Worm (Caenorhabditis elegans): Measurements from ENCODE around the gene gpn-1.

- TF ChIP-seq nhr-77 (tag; optimal IDR thresholded peaks at IDR 0.05), result no peak
- no peak for TF ChIP-seq zag-1 (tag; optimal IDR thresholded peaks at IDR 0.05)
- no peak for TF ChIP-seq ceh-16 (tag; optimal IDR thresholded peaks at IDR 0.05)
- no peak for TF ChIP-seq lin-15B (tag; optimal IDR thresholded peaks at IDR 0.05)
- no peak for TF ChIP-seq jun-1 (tag; optimal IDR thresholded peaks at IDR 0.05)
- TF ChIP-seq pqm-1 (tag; optimal IDR thresholded peaks at IDR 0.05), result no peak
- no peak for TF ChIP-seq ceh-82 (tag; optimal IDR thresholded peaks at IDR 0.05)
- no peak for TF ChIP-seq nhr-76 (tag; optimal IDR thresholded peaks at IDR 0.05)
- TF ChIP-seq nhr-28 (tag; optimal IDR thresholded peaks at IDR 0.05), result no peak
- no peak for TF ChIP-seq egl-27 (tag; optimal IDR thresholded peaks at IDR 0.05)
- no peak for TF ChIP-seq elt-3 (tag; optimal IDR thresholded peaks at IDR 0.05)
These were observed 13.4 kb upstream of the gpn-1 start for ce11 chrX:15668053-15668599.
